Fruit fly (Drosophila melanogaster) whole organism, wandering third instar larva: ENCODE measurements around the gene Adi1.

Experiments
- Abd-B ChIP-seq: fragments of >200 bp; optimal IDR thresholded peaks from 2 replicates; lab custom pipeline; 2017; ENCODE audit warnings: missing biosample characterization, missing genetic modification characterization
- HLH106 ChIP-seq: fragments of 200-800 bp; optimal IDR thresholded peaks from 3 replicates; lab custom pipeline; 2019; ENCODE audit warnings: missing biosample characterization, mild to moderate bottlenecking, missing genetic modification characterization, moderate library complexity
- Hr78 ChIP-seq: fragments of >200 bp; optimal IDR thresholded peaks from 2 replicates; lab custom pipeline; 2017; ENCODE audit warnings: missing biosample characterization, missing genetic modification characterization
- Hr83 ChIP-seq: fragments of 200-300 bp; sonication (Bioruptor generic); optimal IDR thresholded peaks from 2 replicates; lab custom pipeline; 2016; ENCODE audit warnings: missing biosample characterization, mild to moderate bottlenecking, missing genetic modification characterization, moderate library complexity; ENCODE audit not compliant: poor library complexity, severe bottlenecking
- Myc ChIP-seq: fragments of >200 bp; optimal IDR thresholded peaks from 2 replicates; lab custom pipeline; 2017
- Vsx2 ChIP-seq: fragments of 200-300, 225-300 bp; sonication (Bioruptor generic); optimal IDR thresholded peaks from 2 replicates; lab custom pipeline; 2018; ENCODE audit warnings: missing biosample characterization, missing genetic modification characterization; ENCODE audit not compliant: partially characterized antibody
- dmrt93B ChIP-seq: fragments of 200-800 bp; sonication (Bioruptor generic); optimal IDR thresholded peaks from 2 replicates; lab custom pipeline; 2018; ENCODE audit warnings: missing biosample characterization, mild to moderate bottlenecking, missing genetic modification characterization
- fru ChIP-seq: fragments of 200-800 bp; sonication (Bioruptor generic); optimal IDR thresholded peaks from 3 replicates; lab custom pipeline; 2016; ENCODE audit warnings: missing biosample characterization, mild to moderate bottlenecking, missing genetic modification characterization
- pan ChIP-seq: fragments of >200 bp; optimal IDR thresholded peaks from 2 replicates; lab custom pipeline; 2017
- psq ChIP-seq: fragments of 200-800 bp; sonication (Bioruptor generic); optimal IDR thresholded peaks from 3 replicates; lab custom pipeline; 2017; ENCODE audit warnings: missing biosample characterization, mild to moderate bottlenecking, missing genetic modification characterization, moderate library complexity
- usp ChIP-seq: fragments of >200 bp; optimal IDR thresholded peaks from 2 replicates; lab custom pipeline; 2017; ENCODE audit warnings: missing biosample characterization, missing genetic modification characterization
- woc ChIP-seq: sonication (Bioruptor generic); optimal IDR thresholded peaks from 2 replicates; lab custom pipeline; 2016; ENCODE audit warnings: missing biosample characterization, mild to moderate bottlenecking, missing genetic modification characterization

DNA sequence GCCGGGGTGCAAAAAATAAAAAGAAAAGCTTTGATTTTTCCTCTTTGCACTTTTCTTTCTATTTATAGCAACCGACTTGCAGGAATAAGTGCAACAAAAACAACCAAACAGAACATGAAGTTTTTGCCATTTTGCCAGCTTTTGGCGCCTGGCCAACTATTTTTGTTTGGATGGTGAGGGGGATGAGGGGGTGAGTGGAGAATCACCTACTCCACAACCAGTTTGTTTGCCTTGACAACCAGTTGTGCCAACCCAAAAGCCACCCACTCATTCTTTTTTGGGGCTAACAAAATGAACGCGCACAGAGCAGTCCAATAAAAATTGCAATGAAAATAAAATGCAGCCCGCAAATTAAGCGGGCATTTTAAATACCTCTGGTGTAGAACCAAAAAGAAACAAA, 5.9 kb upstream of the Adi1 start:
- TF ChIP-seq psq (GFP tag; lab: Kevin White, UChicago), result no peak
- no peak for TF ChIP-seq Hr78
- no peak for TF ChIP-seq Abd-B
- TF ChIP-seq HLH106 (tag; lab: Kevin White, UChicago), result no peak
- no peak for TF ChIP-seq Myc (lab: Kevin White, UChicago)
- TF ChIP-seq woc (GFP tag; lab: Kevin White, UChicago), result no peak
- no peak for TF ChIP-seq Vsx2 (GFP tag; lab: Kevin White, UChicago)
- TF ChIP-seq fru, result no peak
- TF ChIP-seq pan, result no peak
- no peak for TF ChIP-seq Hr83 (GFP tag; lab: Kevin White, UChicago)
- no peak for TF ChIP-seq dmrt93B (GFP tag; lab: Kevin White, UChicago)
- TF ChIP-seq usp (GFP tag; lab: Kevin White, UChicago), result no peak
